Worm (Caenorhabditis elegans) whole organism, mixed stage, embryonic: ENCODE data around the gene soc-1.

Experiments
- M03D4.4 ChIP-seq: sonication (generic microtip); optimal IDR thresholded peaks from 2 replicates; lab custom pipeline; 2017; ENCODE audit warnings: mild to moderate bottlenecking, missing genetic modification characterization, missing compliant biosample characterization
- bed-3 ChIP-seq: fragments of 200-800 bp; sonication (Bioruptor generic); optimal IDR thresholded peaks from 3 replicates; lab custom pipeline; 2018; ENCODE audit warnings: mild to moderate bottlenecking, missing genetic modification characterization, moderate library complexity, missing compliant biosample characterization
- blmp-1 ChIP-seq: fragments of 150-350 bp; optimal IDR thresholded peaks from 2 replicates; lab custom pipeline; 2014; ENCODE audit warnings: missing biosample characterization, missing genetic modification characterization
- ceh-43 ChIP-seq: fragments of 200-800 bp; sonication (Bioruptor generic); optimal IDR thresholded peaks from 2 replicates; lab custom pipeline; 2018; ENCODE audit warnings: mild to moderate bottlenecking, missing genetic modification characterization, moderate library complexity, missing compliant biosample characterization
- ceh-83 ChIP-seq: fragments of 200-800 bp; sonication (Bioruptor generic); optimal IDR thresholded peaks from 2 replicates; lab custom pipeline; 2018; ENCODE audit warnings: mild to moderate bottlenecking, missing genetic modification characterization, missing compliant biosample characterization
- ces-1 ChIP-seq: fragments of 150-350 bp; optimal IDR thresholded peaks from 2 replicates; lab custom pipeline; 2014; ENCODE audit warnings: missing biosample characterization, missing genetic modification reagents, missing genetic modification characterization
- cnd-1 ChIP-seq: fragments of 200-800 bp; sonication (Bioruptor generic); optimal IDR thresholded peaks from 2 replicates; lab custom pipeline; 2018; ENCODE audit warnings: mild to moderate bottlenecking, missing genetic modification characterization, missing compliant biosample characterization
- drap-1 ChIP-seq: fragments of 200-800 bp; sonication (Bioruptor generic); optimal IDR thresholded peaks from 3 replicates; lab custom pipeline; 2018; ENCODE audit warnings: mild to moderate bottlenecking, missing genetic modification characterization, missing compliant biosample characterization
- elt-1 ChIP-seq: sonication (generic microtip); optimal IDR thresholded peaks from 2 replicates; lab custom pipeline; 2017; ENCODE audit warnings: missing genetic modification characterization, mild to moderate bottlenecking, missing compliant biosample characterization, antibody characterized with exemption, moderate library complexity, borderline replicate concordance; ENCODE audit not compliant: insufficient read depth
- elt-3 ChIP-seq: fragments of 150-350 bp; optimal IDR thresholded peaks from 2 replicates; lab custom pipeline; 2014; ENCODE audit warnings: missing biosample characterization, missing genetic modification characterization
- flh-1 ChIP-seq: fragments of 200-800 bp; sonication (Bioruptor generic); optimal IDR thresholded peaks from 2 replicates; lab custom pipeline; 2018; ENCODE audit warnings: mild to moderate bottlenecking, missing genetic modification characterization, moderate library complexity, missing compliant biosample characterization
- ham-2 ChIP-seq: fragments of 200-800 bp; sonication (Bioruptor generic); optimal IDR thresholded peaks from 2 replicates; lab custom pipeline; 2018; ENCODE audit warnings: mild to moderate bottlenecking, missing genetic modification characterization, missing compliant biosample characterization
- hlh-1 ChIP-seq: fragments of 150-350 bp; optimal IDR thresholded peaks from 2 replicates; lab custom pipeline; 2014; ENCODE audit warnings: missing biosample characterization, missing genetic modification reagents, missing genetic modification characterization
- lin-13 ChIP-seq: fragments of 150-350 bp; optimal IDR thresholded peaks from 2 replicates; lab custom pipeline; 2014; ENCODE audit warnings: missing biosample characterization, missing genetic modification characterization
- lin-32 ChIP-seq: fragments of 200-800 bp; sonication (Bioruptor generic); optimal IDR thresholded peaks from 2 replicates; lab custom pipeline; 2018; ENCODE audit warnings: mild to moderate bottlenecking, missing genetic modification characterization, missing compliant biosample characterization
- lsy-2 ChIP-seq: fragments of 150-350 bp; optimal IDR thresholded peaks from 2 replicates; lab custom pipeline; 2014; ENCODE audit warnings: missing biosample characterization, missing genetic modification characterization
- mab-5 ChIP-seq: fragments of 150-350 bp; optimal IDR thresholded peaks from 2 replicates; lab custom pipeline; 2014; ENCODE audit warnings: missing biosample characterization, missing genetic modification characterization
- mep-1 ChIP-seq: fragments of 150-350 bp; optimal IDR thresholded peaks from 2 replicates; lab custom pipeline; 2017; ENCODE audit warnings: missing biosample characterization, missing genetic modification reagents, missing genetic modification characterization, inconsistent platforms
- mls-2 ChIP-seq: sonication (generic microtip); optimal IDR thresholded peaks from 2 replicates; lab custom pipeline; 2016; ENCODE audit warnings: mild to moderate bottlenecking, missing genetic modification characterization, moderate library complexity, missing compliant biosample characterization
- nhr-12 ChIP-seq: fragments of 150-350 bp; optimal IDR thresholded peaks from 2 replicates; lab custom pipeline; 2014; ENCODE audit warnings: missing biosample characterization, missing genetic modification characterization
- nhr-2 ChIP-seq: fragments of 150-350 bp; optimal IDR thresholded peaks from 2 replicates; lab custom pipeline; 2014; ENCODE audit warnings: missing biosample characterization, missing genetic modification characterization
- nhr-237 ChIP-seq: fragments of 150-350 bp; optimal IDR thresholded peaks from 2 replicates; lab custom pipeline; 2014; ENCODE audit warnings: missing biosample characterization, missing genetic modification characterization
- nhr-28 ChIP-seq: fragments of 150-350 bp; optimal IDR thresholded peaks from 2 replicates; lab custom pipeline; 2014; ENCODE audit warnings: missing biosample characterization, missing genetic modification characterization
- nhr-76 ChIP-seq: sonication (generic microtip); optimal IDR thresholded peaks from 2 replicates; lab custom pipeline; 2017; ENCODE audit warnings: missing biosample characterization, missing genetic modification characterization
- sem-2 ChIP-seq: fragments of 200-800 bp; sonication (Bioruptor generic); optimal IDR thresholded peaks from 2 replicates; lab custom pipeline; 2018; ENCODE audit warnings: mild to moderate bottlenecking, missing genetic modification characterization, missing compliant biosample characterization
- snpc-4 ChIP-seq: fragments of 150-350 bp; optimal IDR thresholded peaks from 2 replicates; lab custom pipeline; 2014; ENCODE audit warnings: missing biosample characterization, missing genetic modification characterization
- sptf-1 ChIP-seq: sonication (generic microtip); optimal IDR thresholded peaks from 2 replicates; lab custom pipeline; 2017; ENCODE audit warnings: mild to moderate bottlenecking, missing genetic modification characterization, moderate library complexity, missing compliant biosample characterization
- unc-120 ChIP-seq: sonication (generic microtip); optimal IDR thresholded peaks from 2 replicates; lab custom pipeline; 2017; ENCODE audit warnings: missing genetic modification characterization, missing compliant biosample characterization; ENCODE audit not compliant: poor library complexity, severe bottlenecking
- unc-39 ChIP-seq: fragments of 150-350 bp; optimal IDR thresholded peaks from 2 replicates; lab custom pipeline; 2014; ENCODE audit warnings: missing biosample characterization, missing genetic modification characterization
- unc-62 ChIP-seq: fragments of 150-350 bp; optimal IDR thresholded peaks from 2 replicates; lab custom pipeline; 2014; ENCODE audit warnings: missing biosample characterization, missing genetic modification reagents, missing genetic modification characterization
- zip-8 ChIP-seq: fragments of 150-350 bp; optimal IDR thresholded peaks from 2 replicates; lab custom pipeline; 2014; ENCODE audit warnings: missing biosample characterization, missing genetic modification characterization
- ztf-11 ChIP-seq: fragments of 150-350 bp; optimal IDR thresholded peaks from 2 replicates; lab custom pipeline; 2014; ENCODE audit warnings: missing biosample characterization, missing genetic modification characterization

Gene soc-1

ce11 chrV:4686680-4687470 lies 44.1 kb downstream of the soc-1 start, which contains the start of gene taf-10:
Gene taf-10 (plus strand): TSS chrV:4687103.
- no peak for TF ChIP-seq drap-1 (GFP tag; lab: Kevin White, UChicago)
- peak; percentile 47 for TF ChIP-seq sptf-1
- peak; percentile 19 for TF ChIP-seq mep-1 (tag; lab: Kevin White, UChicago)
- no peak for TF ChIP-seq lin-32 (GFP tag; lab: Kevin White, UChicago)
- peak; percentile 8 for TF ChIP-seq nhr-2 (tag; lab: Kevin White, UChicago)
- TF ChIP-seq cnd-1: no peak
- TF ChIP-seq ces-1: peak; percentile 7
- TF ChIP-seq nhr-237 (tag; lab: Kevin White, UChicago): peak; percentile 27
- TF ChIP-seq unc-120 (tag; lab: Kevin White, UChicago): peak; percentile 75
- no peak for TF ChIP-seq nhr-28 (tag; lab: Kevin White, UChicago)
- TF ChIP-seq hlh-1 (tag; lab: Kevin White, UChicago): peak; percentile 1

- TF ChIP-seq ceh-43 (GFP tag; lab: Kevin White, UChicago) (no peak), M03D4.4 (no peak), mep-1 (tag; lab: Kevin White, UChicago) (no peak), elt-3 (tag; lab: Kevin White, UChicago) (no peak), lin-13 (tag; lab: Kevin White, UChicago) (no peak), nhr-76 (tag; lab: Kevin White, UChicago) (no peak), zip-8 (no peak), unc-39 (tag; lab: Kevin White, UChicago) (no peak), ceh-83 (GFP tag; lab: Kevin White, UChicago) (no peak), sptf-1 (no peak), flh-1 (GFP tag; lab: Kevin White, UChicago) (no peak), mab-5 (tag; lab: Kevin White, UChicago) (no peak), ham-2 (no peak), elt-1 (tag; lab: Kevin White, UChicago) (no peak), unc-62 (no peak), mls-2 (tag; lab: Kevin White, UChicago) (no peak), nhr-2 (tag; lab: Kevin White, UChicago) (no peak), hlh-1 (tag; lab: Kevin White, UChicago) (no peak)
- TF ChIP-seq, all 35 proteins: peak for 0
Measured at ce11 chrV:4687944-4688505, 45.3 kb downstream of the soc-1 start, which contains the start of gene K03B4.2. Gene K03B4.2 (plus strand): TSS chrV:4687994.

- no peak for TF ChIP-seq sptf-1
- TF ChIP-seq elt-1 (tag; lab: Kevin White, UChicago): no peak
- TF ChIP-seq sem-2 (GFP tag; lab: Kevin White, UChicago): no peak
- TF ChIP-seq nhr-237 (tag; lab: Kevin White, UChicago): no peak
- TF ChIP-seq bed-3 (GFP tag; lab: Kevin White, UChicago): no peak
- TF ChIP-seq nhr-28 (tag; lab: Kevin White, UChicago): no peak
Measured at ce11 chrV:4689234-4689633, 46.5 kb downstream of the soc-1 start, which contains the start of gene K03B4.1. Gene K03B4.1 (plus strand): TSS chrV:4689330.

ce11 chrV:4691657-4692056 lies 48.9 kb downstream of the soc-1 start:
- TF ChIP-seq sptf-1 (no peak), elt-1 (tag; lab: Kevin White, UChicago) (no peak), blmp-1 (tag; lab: Kevin White, UChicago) (no peak), flh-1 (GFP tag; lab: Kevin White, UChicago) (no peak), ztf-11 (tag; lab: Kevin White, UChicago) (no peak), unc-39 (tag; lab: Kevin White, UChicago) (no peak), bed-3 (GFP tag; lab: Kevin White, UChicago) (no peak), hlh-1 (tag; lab: Kevin White, UChicago) (no peak), mep-1 (tag; lab: Kevin White, UChicago) (no peak), snpc-4 (tag; lab: Kevin White, UChicago) (no peak), mab-5 (tag; lab: Kevin White, UChicago) (no peak), elt-3 (tag; lab: Kevin White, UChicago) (no peak), lsy-2 (no peak), mls-2 (tag; lab: Kevin White, UChicago) (no peak), drap-1 (GFP tag; lab: Kevin White, UChicago) (no peak), ham-2 (no peak), nhr-2 (tag; lab: Kevin White, UChicago) (no peak), nhr-12 (tag; lab: Kevin White, UChicago) (no peak), lin-13 (tag; lab: Kevin White, UChicago) (no peak)
